Fruit fly (Drosophila melanogaster) Kc167 (cell line): Measurements from ENCODE around the gene FASN2.

ENCODE experiments used
- Myc ChIP-seq: fragments of >200 bp; optimal IDR thresholded peaks from 2 replicates; lab custom pipeline; 2017; ENCODE audit warnings: missing external identifiers
- Sin3A ChIP-seq: fragments of >200 bp; optimal IDR thresholded peaks from 2 replicates; lab custom pipeline; 2018; ENCODE audit warnings: missing external identifiers
- h ChIP-seq: fragments of >200 bp; optimal IDR thresholded peaks from 3 replicates; lab custom pipeline; 2018; ENCODE audit warnings: missing external identifiers
- insv ChIP-seq: fragments of >200 bp; optimal IDR thresholded peaks from 3 replicates; lab custom pipeline; 2018; ENCODE audit warnings: missing external identifiers
- psq ChIP-seq: fragments of >200 bp; optimal IDR thresholded peaks from 2 replicates; lab custom pipeline; 2017; ENCODE audit warnings: missing external identifiers
- ttk ChIP-seq: sonication (Bioruptor generic); optimal IDR thresholded peaks from 2 replicates; lab custom pipeline; 2017; ENCODE audit warnings: missing external identifiers

FASN2 gene

dm6 chr2L:3099930-3100329 lies 56.2 kb downstream of the FASN2 start:
- no peak for TF ChIP-seq h (lab: Kevin White, UChicago)
- no peak for TF ChIP-seq psq (lab: Kevin White, UChicago)
- no peak for TF ChIP-seq Sin3A (lab: Kevin White, UChicago)
- TF ChIP-seq ttk (lab: Kevin White, UChicago) = no peak
- no peak for TF ChIP-seq Myc (lab: Kevin White, UChicago)
- TF ChIP-seq insv (lab: Kevin White, UChicago) = no peak

dm6 chr2L:3100812-3101211 lies 57.1 kb downstream of the FASN2 start:
- TF ChIP-seq Myc (lab: Kevin White, UChicago) (no peak), psq (lab: Kevin White, UChicago) (no peak), ttk (lab: Kevin White, UChicago) (no peak), Sin3A (lab: Kevin White, UChicago) (no peak), insv (lab: Kevin White, UChicago) (no peak), h (lab: Kevin White, UChicago) (no peak)
